Fruit fly (Drosophila melanogaster) whole organism, adult: ENCODE results near the gene CG5342.

Experiments
- CG12768 ChIP-seq: fragments of 200-800 bp; sonication (Bioruptor generic); optimal IDR thresholded peaks from 2 replicates; lab custom pipeline; 2017; ENCODE audit warnings: missing biosample characterization, missing genetic modification characterization, mild to moderate bottlenecking, moderate library complexity, missing genetic modification reagents
- CG5204 ChIP-seq: fragments of 200-800 bp; sonication (Bioruptor generic); optimal IDR thresholded peaks from 2 replicates; lab custom pipeline; 2016; ENCODE audit warnings: missing biosample characterization, missing genetic modification characterization
- CG7101 ChIP-seq: fragments of 200-800 bp; sonication (Bioruptor generic); optimal IDR thresholded peaks from 2 replicates; lab custom pipeline; 2018; ENCODE audit warnings: missing biosample characterization, mild to moderate bottlenecking, missing genetic modification characterization, moderate library complexity
- Crg-1 ChIP-seq: fragments of 200-800 bp; sonication (Bioruptor generic); optimal IDR thresholded peaks from 2 replicates; lab custom pipeline; 2016; ENCODE audit warnings: missing biosample characterization, missing genetic modification characterization
- cic ChIP-seq: fragments of 200-800 bp; sonication (Bioruptor generic); optimal IDR thresholded peaks from 2 replicates; lab custom pipeline; 2017; ENCODE audit warnings: missing biosample characterization, mild to moderate bottlenecking, missing genetic modification characterization, moderate library complexity
- kay ChIP-seq: fragments of 200-800 bp; sonication (Bioruptor generic); peaks from one replicate; lab custom pipeline; 2016; ENCODE audit warnings: missing biosample characterization, missing genetic modification characterization, borderline replicate concordance
- toe ChIP-seq: fragments of 200-800 bp; sonication (Bioruptor generic); optimal IDR thresholded peaks from 2 replicates; lab custom pipeline; 2016; ENCODE audit warnings: missing biosample characterization, missing genetic modification characterization

DNA sequence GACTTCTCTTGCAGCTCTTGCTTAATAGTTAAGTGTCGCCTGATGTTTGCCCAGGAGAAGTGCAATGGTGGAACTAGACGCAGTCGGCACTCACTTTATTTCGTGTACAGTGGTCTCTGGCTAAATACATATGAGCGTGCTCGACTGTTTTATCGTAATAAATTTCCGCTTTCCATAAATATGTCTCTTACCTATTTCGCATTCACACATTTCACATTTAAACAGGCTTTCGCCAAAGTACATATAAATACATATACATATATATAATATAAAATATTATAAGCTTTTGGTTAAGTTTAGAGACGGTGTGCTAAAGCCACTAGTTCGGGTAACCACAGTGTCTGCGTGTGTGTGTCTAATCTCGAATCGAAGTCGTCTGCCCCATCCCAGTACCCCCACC, 28.1 kb downstream of the CG5342 start:
- no peak for TF ChIP-seq CG12768 (GFP tag; lab: Kevin White, UChicago)
- TF ChIP-seq cic (GFP tag; lab: Kevin White, UChicago): no peak
- TF ChIP-seq CG7101 (tag; lab: Kevin White, UChicago): no peak
- TF ChIP-seq CG5204 (GFP tag; lab: Kevin White, UChicago): no peak
- TF ChIP-seq kay (GFP tag; lab: Kevin White, UChicago): no peak
- TF ChIP-seq toe (GFP tag; lab: Kevin White, UChicago): no peak
- no peak for TF ChIP-seq Crg-1 (GFP tag; lab: Kevin White, UChicago)
